Worm (Caenorhabditis elegans): Measurements from ENCODE around the gene ZC404.16.

ZC404.16 gene

ce11 chrV:6764972-6765371, 8.7 kb downstream of the ZC404.16 start, which contains the start of gene bbs-8:
bbs-8 (minus strand) TSS chrV:6765072.
- peak; percentile 60 for TF ChIP-seq fkh-8 (tag; optimal IDR thresholded peaks at IDR 0.05)
- no peak for TF ChIP-seq ces-1 (GFP tag; optimal IDR thresholded peaks at IDR 0.05)
- no peak for TF ChIP-seq efl-1 (optimal IDR thresholded peaks at IDR 0.05)
- peak in 1 of 2 experiments; percentile 61 for TF ChIP-seq efl-1 (GFP tag; optimal IDR thresholded peaks at IDR 0.05 in 1 of 2)

ce11 chrV:6762361-6762760, 11.3 kb downstream of the ZC404.16 start, which contains the start of gene T25F10.4:
T25F10.4 (minus strand) TSS chrV:6762461.
- TF ChIP-seq hlh-17 (GFP tag; optimal IDR thresholded peaks at IDR 0.05; ENCODE audit: borderline replicate concordance) = no peak
- TF ChIP-seq unc-30 (tag; optimal IDR thresholded peaks at IDR 0.05) = no peak
- no peak for TF ChIP-seq ceh-82 (tag; optimal IDR thresholded peaks at IDR 0.05)
- no peak for TF ChIP-seq jun-1 (tag; optimal IDR thresholded peaks at IDR 0.05)
- no peak for TF ChIP-seq F16B12.6 (tag; optimal IDR thresholded peaks at IDR 0.05)
- no peak for TF ChIP-seq skn-1 (tag; optimal IDR thresholded peaks at IDR 0.05)
- no peak for TF ChIP-seq nhr-76 (tag; optimal IDR thresholded peaks at IDR 0.05)
- no peak for TF ChIP-seq lin-35 (GFP tag; optimal IDR thresholded peaks at IDR 0.05)
- no peak for TF ChIP-seq efl-3 (GFP tag; optimal IDR thresholded peaks at IDR 0.05)
- TF ChIP-seq irx-1 (tag; optimal IDR thresholded peaks at IDR 0.05) = no peak
- TF ChIP-seq ceh-8 (GFP tag; optimal IDR thresholded peaks at IDR 0.05) = no peak
- no peak for TF ChIP-seq lir-3 (tag; optimal IDR thresholded peaks at IDR 0.05; ENCODE audit: poor library complexity)
- no peak for TF ChIP-seq dpl-1 (GFP tag; optimal IDR thresholded peaks at IDR 0.05)

ce11 chrV:6758017-6758416, 15.6 kb downstream of the ZC404.16 start, which contains the start of gene dbl-1:
dbl-1 (plus strand) TSS chrV:6758135.
- TF ChIP-seq efl-1 (optimal IDR thresholded peaks at IDR 0.05) = no peak
- TF ChIP-seq efl-1 (GFP tag; optimal IDR thresholded peaks at IDR 0.05 in 1 of 2) = peak in 1 of 2 experiments; percentile 11
- TF ChIP-seq C34B4.2 (tag; optimal IDR thresholded peaks at IDR 0.05) = no peak
- TF ChIP-seq nhr-77 (tag; optimal IDR thresholded peaks at IDR 0.05) = no peak
- no peak for TF ChIP-seq sox-4 (tag; optimal IDR thresholded peaks at IDR 0.05)

ce11 chrV:6753257-6753656, 20.4 kb downstream of the ZC404.16 start:
- TF ChIP-seq lin-39 (tag; optimal IDR thresholded peaks at IDR 0.05) = no peak
- TF ChIP-seq nhr-19 (GFP tag; conservative IDR thresholded peaks at IDR 0.05) = no peak
- no peak for TF ChIP-seq sox-4 (tag; optimal IDR thresholded peaks at IDR 0.05)
- peak; percentile 84 for TF ChIP-seq dsc-1 (tag; optimal IDR thresholded peaks at IDR 0.05)
- TF ChIP-seq ceh-8 (GFP tag; optimal IDR thresholded peaks at IDR 0.05) = no peak
- TF ChIP-seq lin-14 (GFP tag; optimal IDR thresholded peaks at IDR 0.05) = no peak
- TF ChIP-seq nhr-12 (tag; optimal IDR thresholded peaks at IDR 0.05) = no peak
- TF ChIP-seq ceh-90 (tag; optimal IDR thresholded peaks at IDR 0.05) = no peak
- TF ChIP-seq irx-1 (tag; optimal IDR thresholded peaks at IDR 0.05) = no peak
- peak; percentile 73 for TF ChIP-seq fkh-4 (tag; optimal IDR thresholded peaks at IDR 0.05; ENCODE audit: borderline replicate concordance)
- TF ChIP-seq ces-1 (GFP tag; optimal IDR thresholded peaks at IDR 0.05) = no peak
- no peak for TF ChIP-seq fkh-8 (tag; optimal IDR thresholded peaks at IDR 0.05)
- no peak for TF ChIP-seq snu-23 (GFP tag; optimal IDR thresholded peaks at IDR 0.05)

ce11 chrV:6751493-6752100, 22.0 kb downstream of the ZC404.16 start:
- TF ChIP-seq mdl-1 (tag; optimal IDR thresholded peaks at IDR 0.05) (no peak), aly-2 (tag; optimal IDR thresholded peaks at IDR 0.05) (no peak), lin-14 (GFP tag; optimal IDR thresholded peaks at IDR 0.05) (peak; percentile 74), pax-3 (tag; optimal IDR thresholded peaks at IDR 0.05) (no peak), C34B4.2 (tag; optimal IDR thresholded peaks at IDR 0.05) (no peak), efl-1 (optimal IDR thresholded peaks at IDR 0.05) (no peak), efl-1 (GFP tag; optimal IDR thresholded peaks at IDR 0.05 in 1 of 2) (peak in 1 of 2 experiments; percentile 64), nhr-28 (tag; optimal IDR thresholded peaks at IDR 0.05) (no peak), nhr-237 (tag; optimal IDR thresholded peaks at IDR 0.05) (no peak), snu-23 (GFP tag; optimal IDR thresholded peaks at IDR 0.05) (peak; percentile 6), pag-3 (tag; optimal IDR thresholded peaks at IDR 0.05; ENCODE audit: borderline replicate concordance, insufficient read depth) (peak; percentile 9), nhr-19 (GFP tag; conservative IDR thresholded peaks at IDR 0.05) (peak; percentile 51), tlp-1 (tag; optimal IDR thresholded peaks at IDR 0.05) (no peak), nhr-20 (tag; optimal IDR thresholded peaks at IDR 0.05) (peak; percentile 11), nhr-71 (tag; optimal IDR thresholded peaks at IDR 0.05) (peak; percentile 68), rnt-1 (tag; optimal IDR thresholded peaks at IDR 0.05) (peak; percentile 19)

Data from whole organism, L1 larva.